Worm (Caenorhabditis elegans): ENCODE measurements around the gene srpa-72.

- TF ChIP-seq ceh-44 (GFP tag; IDR thresholded peaks at IDR 0.05), result no peak
- no peak for TF ChIP-seq R02D3.7 (tag; optimal IDR thresholded peaks at IDR 0.05)
- TF ChIP-seq ztf-11 (tag; optimal IDR thresholded peaks at IDR 0.05), result no peak
- TF ChIP-seq set-16 (GFP tag; IDR thresholded peaks at IDR 0.05), result no peak
- TF ChIP-seq unc-62 (GFP tag; optimal IDR thresholded peaks at IDR 0.05 in 1 of 2), result no peak
- TF ChIP-seq unc-62 (tag; optimal IDR thresholded peaks at IDR 0.05), result no peak
- no peak for TF ChIP-seq nhr-10 (tag; optimal IDR thresholded peaks at IDR 0.05)
- TF ChIP-seq ceh-82 (tag; optimal IDR thresholded peaks at IDR 0.05), result no peak
Observed at ce11 chrII:2752536-2752935, 34.7 kb upstream of the srpa-72 start, which contains the start of gene F29A7.6.
